Worm (Caenorhabditis elegans) whole organism, early embryonic: ENCODE measurements around the gene C48B4.7.

ENCODE experiments used
- B0310.2 ChIP-seq: sonication (generic microtip); optimal IDR thresholded peaks from 2 replicates; lab custom pipeline; 2016; ENCODE audit warnings: mild to moderate bottlenecking, missing genetic modification characterization, missing compliant biosample characterization
- F13C5.2 ChIP-seq: sonication (generic microtip); optimal IDR thresholded peaks from 2 replicates; lab custom pipeline; 2017; ENCODE audit warnings: mild to moderate bottlenecking, missing genetic modification characterization, inconsistent platforms, missing compliant biosample characterization
- ama-1 ChIP-seq: fragments of 150-350 bp; optimal IDR thresholded peaks from 2 replicates; lab custom pipeline; 2014
- ceh-13 ChIP-seq: fragments of 200-800 bp; sonication (Bioruptor generic); optimal IDR thresholded peaks from 2 replicates; lab custom pipeline; 2018; ENCODE audit warnings: mild to moderate bottlenecking, missing genetic modification characterization, missing compliant biosample characterization
- ceh-36 ChIP-seq: sonication (generic microtip); optimal IDR thresholded peaks from 2 replicates; lab custom pipeline; 2016; ENCODE audit warnings: missing genetic modification characterization, inconsistent platforms, missing compliant biosample characterization
- ets-7 ChIP-seq: sonication (generic microtip); optimal IDR thresholded peaks from 2 replicates; lab custom pipeline; 2016; ENCODE audit warnings: missing genotype, missing genetic modification characterization, missing compliant biosample characterization
- flt-1 ChIP-seq: fragments of 200-800 bp; sonication (Bioruptor generic); IDR thresholded peaks from 2 replicates; pipeline ENCODE4 v1.3.6; 2022; ENCODE audit warnings: missing genetic modification characterization, missing compliant biosample characterization
- hmbx-1 ChIP-seq: sonication (generic microtip); optimal IDR thresholded peaks from 2 replicates; lab custom pipeline; 2016; ENCODE audit warnings: mild to moderate bottlenecking, missing genetic modification characterization, missing compliant biosample characterization
- pes-1 ChIP-seq: fragments of 200-800 bp; sonication (Bioruptor generic); IDR thresholded peaks from 2 replicates; pipeline ENCODE4 v1.3.6; 2022; ENCODE audit warnings: missing genetic modification reagents, missing genetic modification characterization, missing compliant biosample characterization
- scrt-1 ChIP-seq: fragments of 200-800 bp; sonication (Bioruptor generic); IDR thresholded peaks from 2 replicates; pipeline ENCODE4 v1.3.6; 2022; ENCODE audit warnings: missing genetic modification characterization, missing compliant biosample characterization
- sea-1 ChIP-seq: fragments of 200-800 bp; sonication (Bioruptor generic); conservative IDR thresholded peaks from 2 replicates; pipeline ENCODE4 v1.3.6; 2022; ENCODE audit warnings: missing genetic modification characterization, missing compliant biosample characterization
- tbx-11 ChIP-seq: fragments of 200-800 bp; sonication (Bioruptor generic); IDR thresholded peaks from 2 replicates; pipeline ENCODE4 v1.3.6; 2022; ENCODE audit warnings: missing genetic modification characterization, missing compliant biosample characterization
- tbx-37 ChIP-seq: fragments of 200-800 bp; sonication (Bioruptor generic); conservative IDR thresholded peaks from 2 replicates; pipeline ENCODE4 v1.3.6; 2022; ENCODE audit warnings: missing genetic modification reagents, missing genetic modification characterization, missing compliant biosample characterization
- tra-4 ChIP-seq: sonication (generic microtip); optimal IDR thresholded peaks from 2 replicates; lab custom pipeline; 2017; ENCODE audit warnings: missing genetic modification characterization, missing compliant biosample characterization

- TF ChIP-seq ets-7 (tag; lab: Kevin White, UChicago) (no peak), hmbx-1 (no peak), B0310.2 (no peak), tbx-37 (GFP tag; lab: Robert Waterston, UW) (no peak), scrt-1 (GFP tag; lab: Robert Waterston, UW) (no peak), pes-1 (GFP tag; lab: Robert Waterston, UW) (no peak), ama-1 (lab: Kevin White, UChicago) (no peak), sea-1 (GFP tag; lab: Robert Waterston, UW) (no peak), F13C5.2 (tag; lab: Kevin White, UChicago) (no peak), flt-1 (no peak), ceh-36 (tag; lab: Kevin White, UChicago) (no peak), tbx-11 (no peak), ceh-13 (GFP tag; lab: Kevin White, UChicago) (no peak), tra-4 (no peak)
Observed at ce11 chrIII:9542816-9543215, 16.4 kb downstream of the C48B4.7 start, which contains the start of gene eif-2Balpha.
